Worm (Caenorhabditis elegans) whole organism, midembryonic: ENCODE measurements around the gene pcca-1.

Experiments used
- flt-1 ChIP-seq: fragments of 200-800 bp; sonication (Bioruptor generic); IDR thresholded peaks from 2 replicates; pipeline ENCODE4 v1.3.6; 2022; ENCODE audit warnings: missing genetic modification characterization, missing compliant biosample characterization
- klf-2 ChIP-seq: fragments of 200-800 bp; sonication (Bioruptor generic); conservative IDR thresholded peaks from 2 replicates; pipeline ENCODE4 v1.3.6; 2022; ENCODE audit warnings: missing genetic modification reagents, missing genetic modification characterization, missing compliant biosample characterization
- med-1 ChIP-seq: sonication (generic microtip); optimal IDR thresholded peaks from 2 replicates; lab custom pipeline; 2017; ENCODE audit warnings: missing genetic modification characterization, mild to moderate bottlenecking, missing compliant biosample characterization, antibody characterized with exemption, missing genetic modification reagents; ENCODE audit not compliant: insufficient read depth
- tab-1 ChIP-seq: fragments of 200-800 bp; sonication (Bioruptor generic); IDR thresholded peaks from 2 replicates; pipeline ENCODE4 v1.3.6; 2022; ENCODE audit warnings: missing genetic modification characterization, missing compliant biosample characterization
- ztf-23 ChIP-seq: fragments of 200-800 bp; sonication (Bioruptor generic); IDR thresholded peaks from 2 replicates; pipeline ENCODE4 v1.3.6; 2022; ENCODE audit warnings: missing genetic modification reagents, missing genetic modification characterization, missing compliant biosample characterization

- TF ChIP-seq flt-1 (GFP tag; lab: Robert Waterston, UW) (no peak), med-1 (GFP tag; lab: Kevin White, UChicago) (no peak), ztf-23 (GFP tag; lab: Robert Waterston, UW) (no peak), tab-1 (no peak), klf-2 (GFP tag; lab: Robert Waterston, UW) (no peak)
Measured at ce11 chrX:7656875-7657274, 3.9 kb downstream of the pcca-1 start, which contains the start of gene F27D9.12.
